Fruit fly (Drosophila melanogaster) whole organism, adult: ENCODE measurements around the gene NT1.

Experiments used
- CG12768 ChIP-seq: fragments of 200-800 bp; sonication (Bioruptor generic); optimal IDR thresholded peaks from 2 replicates; lab custom pipeline; 2017; ENCODE audit warnings: missing biosample characterization, missing genetic modification characterization, mild to moderate bottlenecking, moderate library complexity, missing genetic modification reagents
- CG14711 ChIP-seq: fragments of 200-800 bp; sonication (Bioruptor generic); optimal IDR thresholded peaks from 2 replicates; lab custom pipeline; 2018; ENCODE audit warnings: missing biosample characterization, mild to moderate bottlenecking, missing genetic modification characterization, moderate library complexity
- Clk ChIP-seq: fragments of 200-800 bp; sonication (Bioruptor generic); optimal IDR thresholded peaks from 2 replicates; lab custom pipeline; 2017; ENCODE audit warnings: missing biosample characterization, missing genetic modification characterization
- Mnt ChIP-seq: fragments of 200-800 bp; sonication (Bioruptor generic); optimal IDR thresholded peaks from 2 replicates; lab custom pipeline; 2016; ENCODE audit warnings: missing biosample characterization, mild to moderate bottlenecking, missing genetic modification characterization
- kay ChIP-seq: fragments of 200-800 bp; sonication (Bioruptor generic); peaks from one replicate; lab custom pipeline; 2016; ENCODE audit warnings: missing biosample characterization, missing genetic modification characterization, borderline replicate concordance
- ovo ChIP-seq: fragments of 200-800 bp; sonication (Bioruptor generic); optimal IDR thresholded peaks from 2 replicates; lab custom pipeline; 2016; ENCODE audit warnings: missing biosample characterization, missing genetic modification characterization
- tj ChIP-seq: fragments of 200-800 bp; sonication (Bioruptor generic); optimal IDR thresholded peaks from 3 replicates; lab custom pipeline; 2017; ENCODE audit warnings: missing biosample characterization, mild to moderate bottlenecking, missing genetic modification characterization, moderate library complexity
- toe ChIP-seq: fragments of 200-800 bp; sonication (Bioruptor generic); optimal IDR thresholded peaks from 2 replicates; lab custom pipeline; 2016; ENCODE audit warnings: missing biosample characterization, missing genetic modification characterization

dm6 chr3L:4479938-4480337, 28.3 kb downstream of the NT1 start, which contains the start of gene CG7465:
- TF ChIP-seq CG12768 (no peak), kay (GFP tag; lab: Kevin White, UChicago) (no peak), CG14711 (tag; lab: Kevin White, UChicago) (no peak), Clk (GFP tag; lab: Kevin White, UChicago) (no peak), tj (GFP tag; lab: Kevin White, UChicago) (no peak), ovo (GFP tag; lab: Kevin White, UChicago) (no peak), toe (GFP tag; lab: Kevin White, UChicago) (no peak), Mnt (no peak)
